Fruit fly (Drosophila melanogaster): Measurements from ENCODE around the gene CG15169.
A peak's percentile ranks its signal among the peaks of the same experiment; 100 is the strongest.

CG15169 gene

DNA sequence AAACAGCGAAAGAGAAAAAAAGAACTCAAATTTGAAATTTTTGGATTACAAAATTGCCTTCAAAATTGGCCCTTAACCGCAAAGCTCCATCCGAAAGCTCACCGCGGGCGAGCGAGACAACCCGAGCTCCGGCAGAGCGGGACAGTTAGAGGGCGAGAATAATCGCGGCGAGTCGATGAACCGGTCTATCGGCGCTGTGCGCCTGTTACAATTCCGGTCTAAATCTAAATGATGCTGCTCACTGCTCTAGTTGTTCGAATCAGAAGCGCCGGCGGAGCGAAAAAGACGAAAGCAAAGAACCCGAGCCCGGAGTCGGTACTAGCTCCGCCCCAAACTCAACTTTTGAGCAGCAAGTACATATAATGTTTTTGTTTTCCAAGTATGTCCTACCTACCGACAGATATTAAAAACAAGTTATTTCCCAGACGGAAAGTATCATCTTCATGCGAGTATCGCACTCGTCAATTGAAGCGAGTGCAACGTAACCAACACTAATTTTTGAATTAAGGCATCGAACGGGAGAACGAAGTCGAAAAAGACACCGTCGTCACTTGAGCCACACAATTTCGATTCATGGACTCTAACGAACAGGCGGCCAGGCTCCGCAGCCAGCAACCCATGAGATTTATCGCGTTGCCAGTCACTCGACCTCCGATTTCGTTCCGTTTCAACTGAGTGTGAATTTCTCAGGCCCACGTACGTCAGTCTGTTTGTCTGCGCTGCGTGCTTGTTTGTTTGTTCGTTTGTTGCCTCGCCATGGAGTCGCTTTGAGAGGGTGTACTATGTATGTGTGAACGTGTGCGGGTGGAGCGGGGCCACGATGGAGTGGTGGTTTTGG is 46.4 kb upstream of the CG15169 start (continued):
- no peak for TF ChIP-seq so (GFP tag; IDR thresholded peaks at IDR 0.05)
- TF ChIP-seq CG4730 (GFP tag; IDR thresholded peaks at IDR 0.05) = no peak
- TF ChIP-seq CG7963 (GFP tag; IDR thresholded peaks at IDR 0.05; ENCODE audit: partially characterized antibody) = no peak
- no peak for TF ChIP-seq croc (GFP tag; conservative IDR thresholded peaks at IDR 0.05)
- TF ChIP-seq Spps (tag; optimal IDR thresholded peaks at IDR 0.05) = no peak
- no peak for TF ChIP-seq CG11696 (GFP tag; IDR thresholded peaks at IDR 0.05)
- no peak for TF ChIP-seq jumu (GFP tag; optimal IDR thresholded peaks at IDR 0.05)
- no peak for TF ChIP-seq z (GFP tag; IDR thresholded peaks at IDR 0.05)
- TF ChIP-seq Hmx (GFP tag; optimal IDR thresholded peaks at IDR 0.05) = no peak
- peak; percentile 54 for TF ChIP-seq sd (tag; optimal IDR thresholded peaks at IDR 0.05)
- TF ChIP-seq CG1603 (tag; optimal IDR thresholded peaks at IDR 0.05) = peak; percentile 28
- no peak for TF ChIP-seq ind (GFP tag; optimal IDR thresholded peaks at IDR 0.05)
- no peak for TF ChIP-seq Optix (GFP tag; IDR thresholded peaks at IDR 0.05)
- TF ChIP-seq Neu2 (GFP tag; optimal IDR thresholded peaks at IDR 0.05; ENCODE audit: borderline replicate concordance) = no peak
- peak; percentile 0 for TF ChIP-seq CG2712 (tag; optimal IDR thresholded peaks at IDR 0.05)
- no peak for TF ChIP-seq CG8765 (GFP tag; IDR thresholded peaks at IDR 0.05)
- TF ChIP-seq gcm (GFP tag; optimal IDR thresholded peaks at IDR 0.05) = no peak
- no peak for TF ChIP-seq Abd-B (GFP tag; optimal IDR thresholded peaks at IDR 0.05)
- no peak for TF ChIP-seq CG8478 (optimal IDR thresholded peaks at IDR 0.05)
- no peak for TF ChIP-seq chn (GFP tag; optimal IDR thresholded peaks at IDR 0.05)
- TF ChIP-seq sens-2 (GFP tag; IDR thresholded peaks at IDR 0.05) = no peak
- TF ChIP-seq wdn (GFP tag; IDR thresholded peaks at IDR 0.05) = no peak
- peak; percentile 60 for TF ChIP-seq lab (GFP tag; optimal IDR thresholded peaks at IDR 0.05)
- TF ChIP-seq CG17912 (GFP tag; optimal IDR thresholded peaks at IDR 0.05) = no peak
- TF ChIP-seq sr (GFP tag; IDR thresholded peaks at IDR 0.05) = no peak
- TF ChIP-seq en (GFP tag; optimal IDR thresholded peaks at IDR 0.05) = no peak
- TF ChIP-seq Sox100B (GFP tag; optimal IDR thresholded peaks at IDR 0.05) = no peak
- TF ChIP-seq rib (GFP tag; IDR thresholded peaks at IDR 0.05) = no peak
- TF ChIP-seq CG3281 (GFP tag; optimal IDR thresholded peaks at IDR 0.05) = no peak
- TF ChIP-seq fd3F (GFP tag; optimal IDR thresholded peaks at IDR 0.05) = no peak
- no peak for TF ChIP-seq Gug (GFP tag; IDR thresholded peaks at IDR 0.05)
- no peak for TF ChIP-seq shn (GFP tag; optimal IDR thresholded peaks at IDR 0.05)
- TF ChIP-seq CG8290 (GFP tag; optimal IDR thresholded peaks at IDR 0.05) = no peak
- peak in 1 of 2 experiments; percentile 76 for TF ChIP-seq CG8290 (tag; optimal IDR thresholded peaks at IDR 0.05)
- no peak for TF ChIP-seq Usf (GFP tag; optimal IDR thresholded peaks at IDR 0.05)
- peak; percentile 97 for TF ChIP-seq CG6254 (GFP tag; optimal IDR thresholded peaks at IDR 0.05)
- TF ChIP-seq CG9797 (GFP tag; optimal IDR thresholded peaks at IDR 0.05) = peak; percentile 46
- TF ChIP-seq yki (optimal IDR thresholded peaks at IDR 0.05) = no peak
- TF ChIP-seq lov (optimal IDR thresholded peaks at IDR 0.05) = no peak
- TF ChIP-seq lov (GFP tag; IDR thresholded peaks at IDR 0.05) = no peak
- TF ChIP-seq CG7786 (GFP tag; optimal IDR thresholded peaks at IDR 0.05) = no peak
- TF ChIP-seq CG4404 (GFP tag; IDR thresholded peaks at IDR 0.05) = no peak
- no peak for TF ChIP-seq org-1 (GFP tag; optimal IDR thresholded peaks at IDR 0.05)
- TF ChIP-seq D19A (tag; optimal IDR thresholded peaks at IDR 0.05) = peak; percentile 23
- TF ChIP-seq CG3838 (GFP tag; optimal IDR thresholded peaks at IDR 0.05) = peak; percentile 99
- no peak for TF ChIP-seq dan (GFP tag; IDR thresholded peaks at IDR 0.05)
- no peak for TF ChIP-seq CG31224 (GFP tag; IDR thresholded peaks at IDR 0.05)
- TF ChIP-seq dysf (GFP tag; IDR thresholded peaks at IDR 0.05) = no peak
- TF ChIP-seq az2 (GFP tag; optimal IDR thresholded peaks at IDR 0.05) = no peak
- no peak for TF ChIP-seq CG6175 (GFP tag; IDR thresholded peaks at IDR 0.05)
- TF ChIP-seq hb (GFP tag; IDR thresholded peaks at IDR 0.05; ENCODE audit: partially characterized antibody) = no peak
- TF ChIP-seq stc (GFP tag; IDR thresholded peaks at IDR 0.05) = no peak
- TF ChIP-seq ase (GFP tag; IDR thresholded peaks at IDR 0.05) = no peak

Data from whole organism, embryonic.